Worm (Caenorhabditis elegans) whole organism, young adult: ENCODE results near the gene M7.8.

ENCODE experiments used
- ceh-40 ChIP-seq: fragments of 200-800 bp; sonication (Bioruptor generic); IDR thresholded peaks from 2 replicates; pipeline ENCODE4 v1.3.6; 2022; ENCODE audit warnings: missing genetic modification characterization, missing compliant biosample characterization
- pbrm-1 ChIP-seq: fragments of 200-800 bp; sonication (Bioruptor generic); IDR thresholded peaks from 2 replicates; pipeline ENCODE4 v1.3.6; 2022; ENCODE audit warnings: missing genetic modification reagents, missing genetic modification characterization, missing compliant biosample characterization
- pha-4 ChIP-seq: fragments of 150-350 bp; sonication (generic microtip); optimal IDR thresholded peaks from 2 replicates; lab custom pipeline; 2014; ENCODE audit warnings: missing biosample characterization, missing genetic modification reagents, missing genetic modification characterization
- sea-2 ChIP-seq: fragments of 200-800 bp; sonication (Bioruptor generic); IDR thresholded peaks from 2 replicates; pipeline ENCODE4 v1.3.6; 2022; ENCODE audit warnings: missing genetic modification characterization, missing compliant biosample characterization

DNA sequence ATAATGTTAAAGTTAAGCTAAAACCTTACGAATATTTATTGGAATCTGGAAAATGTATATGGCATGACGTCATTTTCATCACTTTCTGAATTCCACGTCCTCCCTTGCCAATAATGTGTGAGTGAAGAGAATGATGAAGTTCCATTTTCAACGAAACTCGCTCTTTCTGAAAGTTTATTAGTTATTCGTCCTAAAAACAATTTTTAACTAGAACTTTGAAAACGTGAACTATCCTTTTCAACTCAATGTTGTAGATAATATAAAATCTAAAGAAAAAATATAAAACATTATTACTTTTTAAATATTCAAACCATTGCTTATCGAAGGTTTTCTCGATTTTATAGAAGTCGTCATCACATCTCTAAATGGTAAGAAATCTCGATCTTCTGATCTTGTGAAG lies 5.4 kb downstream of the M7.8 start, which contains the start of gene M7.7:
- no peak for TF ChIP-seq ceh-40 (GFP tag; lab: Robert Waterston, UW)
- no peak for TF ChIP-seq pbrm-1 (GFP tag; lab: Robert Waterston, UW)
- TF ChIP-seq pha-4 (tag; lab: Kevin White, UChicago): no peak
- TF ChIP-seq sea-2 (GFP tag; lab: Robert Waterston, UW): no peak
